Worm (Caenorhabditis elegans) whole organism, L4 larva: ENCODE results near the gene T08A11.1.

ENCODE experiments used
- D1046.2 ChIP-seq: fragments of 200-800 bp; sonication (Bioruptor generic); IDR thresholded peaks from 2 replicates; pipeline ENCODE4 v1.3.6; 2022; ENCODE audit warnings: missing genetic modification characterization, missing compliant biosample characterization
- F44E2.7 ChIP-seq: fragments of 200-800 bp; sonication (Bioruptor generic); IDR thresholded peaks from 2 replicates; pipeline ENCODE4 v2.1.2; 2022; ENCODE audit warnings: missing genetic modification characterization, missing compliant biosample characterization
- R02D3.7 ChIP-seq: fragments of 150-350 bp; sonication (generic microtip); optimal IDR thresholded peaks from 3 replicates; lab custom pipeline; 2014; ENCODE audit warnings: missing biosample characterization, missing genetic modification characterization
- T20F7.1 ChIP-seq: fragments of 200-800 bp; sonication (Bioruptor generic); optimal IDR thresholded peaks from 2 replicates; lab custom pipeline; 2018; ENCODE audit warnings: mild to moderate bottlenecking, missing genetic modification characterization, missing compliant biosample characterization
- T26A8.4 ChIP-seq: fragments of 200-800 bp; sonication (Bioruptor generic); IDR thresholded peaks from 2 replicates; pipeline ENCODE4 v1.3.6; 2022; ENCODE audit warnings: missing genetic modification characterization, missing compliant biosample characterization
- Y5F2A.4 ChIP-seq: fragments of 200-800 bp; sonication (Bioruptor generic); optimal IDR thresholded peaks from 2 replicates; lab custom pipeline; 2018; ENCODE audit warnings: mild to moderate bottlenecking, missing genetic modification characterization, missing compliant biosample characterization
- ZK337.2 ChIP-seq: fragments of 200-800 bp; sonication (Bioruptor generic); IDR thresholded peaks from 2 replicates; pipeline ENCODE4 v1.3.6; 2022; ENCODE audit warnings: missing genetic modification reagents, missing genetic modification characterization, missing compliant biosample characterization
- aly-2 ChIP-seq: sonication (generic microtip); optimal IDR thresholded peaks from 2 replicates; lab custom pipeline; 2018; ENCODE audit warnings: missing biosample characterization, missing genetic modification characterization
- ceh-28 ChIP-seq: fragments of 150-350 bp; optimal IDR thresholded peaks from 2 replicates; lab custom pipeline; 2014; ENCODE audit warnings: missing biosample characterization, missing genetic modification reagents, missing genetic modification characterization
- ceh-32 ChIP-seq: sonication (generic microtip); optimal IDR thresholded peaks from 2 replicates; lab custom pipeline; 2016; ENCODE audit warnings: mild to moderate bottlenecking, missing genetic modification characterization, missing compliant biosample characterization; ENCODE audit not compliant: poor library complexity
- ceh-44 ChIP-seq: fragments of 200-800 bp; sonication (Bioruptor generic); IDR thresholded peaks from 2 replicates; pipeline ENCODE4 v1.3.6; 2022; ENCODE audit warnings: missing genetic modification reagents, missing genetic modification characterization, missing compliant biosample characterization
- ces-1 ChIP-seq: fragments of 150-350 bp; sonication (generic microtip); optimal IDR thresholded peaks from 4 replicates; lab custom pipeline; 2014; ENCODE audit warnings: missing biosample characterization, missing genetic modification reagents, missing genetic modification characterization
- ctbp-1 ChIP-seq: fragments of 200-800 bp; sonication (Bioruptor generic); IDR thresholded peaks from 2 replicates; pipeline ENCODE4 v1.3.6; 2022; ENCODE audit warnings: missing genetic modification reagents, missing genetic modification characterization, missing compliant biosample characterization
- daf-8 ChIP-seq: fragments of 200-800 bp; sonication (Bioruptor generic); IDR thresholded peaks from 2 replicates; pipeline ENCODE4 v1.3.6; 2022; ENCODE audit warnings: missing genetic modification characterization, missing compliant biosample characterization
- dmd-6 ChIP-seq: fragments of 200-800 bp; sonication (Bioruptor generic); IDR thresholded peaks from 2 replicates; pipeline ENCODE4 v1.3.6; 2022; ENCODE audit warnings: missing genetic modification reagents, missing genetic modification characterization, missing compliant biosample characterization
- dmd-8 ChIP-seq: fragments of 200-800 bp; sonication (Bioruptor generic); IDR thresholded peaks from 2 replicates; pipeline ENCODE4 v1.3.6; 2022; ENCODE audit warnings: missing genetic modification characterization, missing compliant biosample characterization
- dmd-9 ChIP-seq: fragments of 200-800 bp; sonication (Bioruptor generic); IDR thresholded peaks from 2 replicates; pipeline ENCODE4 v1.3.6; 2022; ENCODE audit warnings: missing genetic modification reagents, missing genetic modification characterization, missing compliant biosample characterization
- dpl-1 ChIP-seq: fragments of 150-350 bp; optimal IDR thresholded peaks from 2 replicates; lab custom pipeline; 2014; ENCODE audit warnings: missing biosample characterization, missing genetic modification reagents, missing genetic modification characterization
- fkh-10 ChIP-seq: fragments of 150-350 bp; optimal IDR thresholded peaks from 2 replicates; lab custom pipeline; 2014; ENCODE audit warnings: missing biosample characterization, missing genetic modification reagents, missing genetic modification characterization
- gei-8 ChIP-seq: fragments of 200-800 bp; sonication (Bioruptor generic); optimal IDR thresholded peaks from 2 replicates; lab custom pipeline; 2018; ENCODE audit warnings: mild to moderate bottlenecking, missing genetic modification characterization, missing compliant biosample characterization
- hif-1 ChIP-seq, 2 experiments: sonication (generic microtip); optimal IDR thresholded peaks; 2 replicates each; lab custom pipeline; 2016 to 2017; ENCODE audit warnings: missing compliant biosample characterization in 2 of 2, missing genetic modification characterization in 2 of 2, missing genetic modification reagents in 2 of 2, missing genotype in 2 of 2, mild to moderate bottlenecking in 1 of 2
- hmg-1.1 ChIP-seq: fragments of 200-800 bp; sonication (Bioruptor generic); IDR thresholded peaks from 2 replicates; pipeline ENCODE4 v1.3.6; 2022; ENCODE audit warnings: missing genetic modification reagents, missing genetic modification characterization, missing compliant biosample characterization
- jun-1 ChIP-seq: fragments of 150-350 bp; optimal IDR thresholded peaks from 2 replicates; lab custom pipeline; 2014; ENCODE audit warnings: missing biosample characterization, missing genetic modification reagents, missing genetic modification characterization
- lin-1 ChIP-seq: fragments of 200-800 bp; sonication (Bioruptor generic); IDR thresholded peaks from 2 replicates; pipeline ENCODE4 v1.3.6; 2022; ENCODE audit warnings: missing genetic modification reagents, missing genetic modification characterization, missing compliant biosample characterization
- lin-15B ChIP-seq: fragments of 150-350 bp; sonication (generic microtip); optimal IDR thresholded peaks from 3 replicates; lab custom pipeline; 2014; ENCODE audit warnings: missing biosample characterization, missing genetic modification characterization
- lin-29 ChIP-seq: fragments of 200-800 bp; sonication (Bioruptor generic); IDR thresholded peaks from 2 replicates; pipeline ENCODE4 v1.3.6; 2022; ENCODE audit warnings: missing genetic modification reagents, missing genetic modification characterization, missing compliant biosample characterization
- lsy-2 ChIP-seq, 2 experiments: fragments of 150-350 bp in 1 of 2; sonication (generic microtip) in 1 of 2; optimal IDR thresholded peaks; 2 replicates each; lab custom pipeline; 2014 to 2017; ENCODE audit warnings: missing biosample characterization in 2 of 2, missing genetic modification characterization in 2 of 2
- madf-5 ChIP-seq, 2 experiments: fragments of 200-800 bp; sonication (Bioruptor generic); IDR thresholded peaks; 2 replicates each; pipeline ENCODE4 v1.3.6; 2022; ENCODE audit warnings: missing compliant biosample characterization in 2 of 2, missing genetic modification characterization in 2 of 2
- mxl-2 ChIP-seq: fragments of 200-800 bp; sonication (Bioruptor generic); conservative IDR thresholded peaks from 2 replicates; pipeline ENCODE4 v1.3.6; 2022; ENCODE audit warnings: missing genetic modification reagents, missing genetic modification characterization, missing compliant biosample characterization
- mxl-3 ChIP-seq: fragments of 200-800 bp; sonication (Bioruptor generic); optimal IDR thresholded peaks from 2 replicates; lab custom pipeline; 2018; ENCODE audit warnings: mild to moderate bottlenecking, missing genetic modification characterization, missing compliant biosample characterization
- nhr-102 ChIP-seq: sonication (generic microtip); optimal IDR thresholded peaks from 2 replicates; lab custom pipeline; 2016; ENCODE audit warnings: mild to moderate bottlenecking, missing genetic modification characterization, moderate library complexity, missing compliant biosample characterization
- nhr-111 ChIP-seq: fragments of 200-800 bp; sonication (Bioruptor generic); optimal IDR thresholded peaks from 2 replicates; lab custom pipeline; 2018; ENCODE audit warnings: mild to moderate bottlenecking, missing genetic modification characterization, missing compliant biosample characterization
- nhr-237 ChIP-seq: sonication (generic microtip); optimal IDR thresholded peaks from 2 replicates; lab custom pipeline; 2017; ENCODE audit warnings: missing biosample characterization, missing genetic modification characterization
- nhr-28 ChIP-seq: fragments of 150-350 bp; optimal IDR thresholded peaks from 2 replicates; lab custom pipeline; 2014; ENCODE audit warnings: missing biosample characterization, missing genetic modification characterization
- nhr-6 ChIP-seq: fragments of 150-350 bp; optimal IDR thresholded peaks from 2 replicates; lab custom pipeline; 2014; ENCODE audit warnings: missing biosample characterization, missing genetic modification characterization
- nhr-77 ChIP-seq: fragments of 150-350 bp; optimal IDR thresholded peaks from 2 replicates; lab custom pipeline; 2014; ENCODE audit warnings: missing biosample characterization, missing genetic modification characterization
- pha-4 ChIP-seq, 2 experiments: fragments of 150-350 bp in 1 of 2; fragments of 200-800 bp in 1 of 2; sonication (Bioruptor generic) in 1 of 2; IDR thresholded peaks in 1 of 2; optimal IDR thresholded peaks in 1 of 2; 2 replicates each; pipeline versions ENCODE4 v1.3.6 to Lab custom; 2014 to 2022; ENCODE audit warnings: missing genetic modification characterization in 2 of 2, missing genetic modification reagents in 2 of 2, missing biosample characterization in 1 of 2, missing compliant biosample characterization in 1 of 2
- saeg-2 ChIP-seq: fragments of 200-800 bp; sonication (Bioruptor generic); IDR thresholded peaks from 2 replicates; pipeline ENCODE4 v1.3.6; 2022; ENCODE audit warnings: missing genetic modification reagents, missing genetic modification characterization, missing compliant biosample characterization
- skn-1 ChIP-seq: fragments of 150-350 bp; optimal IDR thresholded peaks from 2 replicates; lab custom pipeline; 2014; ENCODE audit warnings: missing biosample characterization, missing genetic modification characterization
- snpc-4 ChIP-seq: fragments of 150-350 bp; optimal IDR thresholded peaks from 2 replicates; lab custom pipeline; 2014; ENCODE audit warnings: missing biosample characterization, missing genetic modification characterization
- spr-1 ChIP-seq: sonication (generic microtip); optimal IDR thresholded peaks from 2 replicates; lab custom pipeline; 2016; ENCODE audit warnings: mild to moderate bottlenecking, missing genetic modification characterization, missing compliant biosample characterization
- spr-3 ChIP-seq: fragments of 200-800 bp; sonication (Bioruptor generic); optimal IDR thresholded peaks from 2 replicates; lab custom pipeline; 2018; ENCODE audit warnings: mild to moderate bottlenecking, missing genetic modification characterization, missing compliant biosample characterization
- unc-130 ChIP-seq: sonication (generic microtip); optimal IDR thresholded peaks from 2 replicates; lab custom pipeline; 2016; ENCODE audit warnings: missing genetic modification reagents, missing genetic modification characterization, missing compliant biosample characterization
- unc-62 ChIP-seq, 3 experiments: fragments of 150-350 bp in 1 of 3; sonication (generic microtip); optimal IDR thresholded peaks in 2 of 3; peaks in 1 of 3; 1 replicate in 1 of 3; 2 replicates in 2 of 3; lab custom pipeline; 2014 to 2017; ENCODE audit warnings: missing biosample characterization in 3 of 3, missing genetic modification characterization in 3 of 3, missing genetic modification reagents in 3 of 3, missing genotype in 1 of 3
- vab-7 ChIP-seq: fragments of 200-800 bp; sonication (Bioruptor generic); IDR thresholded peaks from 2 replicates; pipeline ENCODE4 v1.3.6; 2022; ENCODE audit warnings: missing genetic modification reagents, missing genetic modification characterization, missing compliant biosample characterization
- zfp-2 ChIP-seq: sonication (generic microtip); optimal IDR thresholded peaks from 2 replicates; lab custom pipeline; 2016; ENCODE audit warnings: mild to moderate bottlenecking, missing genetic modification characterization, missing compliant biosample characterization
- zfp-3 ChIP-seq: fragments of 200-800 bp; sonication (Bioruptor generic); conservative IDR thresholded peaks from 2 replicates; pipeline ENCODE4 v1.3.6; 2022; ENCODE audit warnings: missing genetic modification reagents, missing genetic modification characterization, missing compliant biosample characterization
- zip-11 ChIP-seq: fragments of 200-800 bp; sonication (Bioruptor generic); IDR thresholded peaks from 2 replicates; pipeline ENCODE4 v1.3.6; 2022; ENCODE audit warnings: missing genetic modification characterization, missing compliant biosample characterization
- ztf-11 ChIP-seq: fragments of 150-350 bp; optimal IDR thresholded peaks from 2 replicates; lab custom pipeline; 2014; ENCODE audit warnings: missing biosample characterization, missing genetic modification characterization

The T08A11.1 gene

DNA sequence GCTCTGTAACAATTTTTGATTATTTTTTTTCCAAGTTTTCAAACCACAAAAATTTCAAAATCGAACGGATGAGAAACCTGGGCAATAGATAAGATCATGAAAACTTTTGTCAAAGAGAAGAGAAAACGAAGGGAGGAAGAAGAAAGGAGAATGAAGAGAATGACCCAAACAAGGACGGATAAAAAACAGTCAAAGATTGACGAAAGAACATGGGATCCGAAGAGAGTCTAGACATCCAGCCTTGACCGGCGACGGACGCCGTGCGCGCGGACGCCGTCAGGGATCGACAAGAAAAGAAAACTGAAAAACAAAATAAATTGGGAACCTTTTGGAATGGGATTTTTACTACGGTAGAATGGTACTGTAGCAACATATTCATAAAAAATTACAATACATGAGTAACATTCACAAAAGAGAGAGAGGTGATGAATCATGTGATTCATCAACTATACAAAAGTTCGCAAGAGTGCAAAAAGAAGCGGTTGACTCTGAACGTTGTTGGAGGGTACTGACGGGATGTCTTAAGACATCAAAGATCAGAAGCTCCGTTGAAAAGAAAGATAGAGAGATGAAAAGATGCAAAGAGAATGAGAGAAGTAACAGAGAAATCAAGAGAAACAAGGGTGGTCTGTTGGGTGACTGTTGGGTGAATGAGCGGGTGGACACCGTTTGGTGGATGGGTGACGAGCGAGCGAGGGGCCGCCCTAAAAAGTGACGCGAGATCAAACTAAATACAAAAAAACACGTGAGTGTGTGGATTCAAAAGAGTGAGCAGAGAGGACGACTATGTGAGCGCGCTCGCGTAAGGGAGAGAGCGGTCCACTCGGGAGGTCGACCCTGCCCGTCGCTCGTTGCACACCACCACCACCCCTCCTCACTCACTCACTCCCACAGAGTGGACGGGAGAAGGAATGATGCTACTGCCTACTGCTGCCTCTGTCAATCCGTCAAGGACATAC is 17.5 kb upstream of the T08A11.1 start, which contains the start of gene sup-26 (continued):
- TF ChIP-seq ctbp-1 (GFP tag; lab: Robert Waterston, UW) (no peak), hif-1 (tag; optimal IDR thresholded peaks at IDR 0.05; lab: Kevin White, UChicago) (no peak), ZK337.2 (GFP tag; lab: Robert Waterston, UW) (no peak), gei-8 (GFP tag; lab: Kevin White, UChicago) (no peak), unc-130 (GFP tag; lab: Kevin White, UChicago) (no peak), zip-11 (GFP tag; lab: Robert Waterston, UW) (no peak), ceh-44 (GFP tag; lab: Robert Waterston, UW) (no peak), pha-4 (GFP tag; IDR thresholded peaks at IDR 0.05; lab: Robert Waterston, UW) (no peak), pha-4 (tag; optimal IDR thresholded peaks at IDR 0.05; lab: Kevin White, UChicago) (peak; percentile 32), zfp-2 (tag; lab: Kevin White, UChicago) (no peak), unc-62 (GFP tag; optimal IDR thresholded peaks at IDR 0.05 in 1 of 2; lab: Kevin White, UChicago) (peak in 1 of 2 experiments; percentile 57), unc-62 (tag; optimal IDR thresholded peaks at IDR 0.05; lab: Kevin White, UChicago) (no peak), madf-5 (GFP tag; IDR thresholded peaks at IDR 0.05; lab: Robert Waterston, UW) (no peak), hmg-1.1 (GFP tag; lab: Robert Waterston, UW) (no peak; the same call in none of the 2 replicates), nhr-28 (tag; lab: Kevin White, UChicago) (peak; percentile 11), ztf-11 (tag; lab: Kevin White, UChicago) (no peak), dmd-9 (no peak), nhr-6 (tag; lab: Kevin White, UChicago) (peak; percentile 90), daf-8 (GFP tag; lab: Robert Waterston, UW) (no peak), mxl-3 (no peak), dmd-6 (no peak), ceh-32 (tag; lab: Kevin White, UChicago) (no peak), nhr-77 (tag; lab: Kevin White, UChicago) (no peak), Y5F2A.4 (GFP tag; lab: Kevin White, UChicago) (no peak), F44E2.7 (GFP tag; lab: Robert Waterston, UW) (no peak), fkh-10 (GFP tag; lab: Kevin White, UChicago) (no peak), snpc-4 (tag; lab: Kevin White, UChicago) (no peak), R02D3.7 (tag; lab: Kevin White, UChicago) (no peak), dpl-1 (GFP tag; lab: Kevin White, UChicago) (no peak), lin-15B (tag; lab: Kevin White, UChicago) (no peak), zfp-3 (GFP tag; lab: Robert Waterston, UW) (no peak), mxl-2 (no peak), dmd-8 (no peak), nhr-102 (tag; lab: Kevin White, UChicago) (no peak), skn-1 (tag; lab: Kevin White, UChicago) (no peak), aly-2 (tag; lab: Kevin White, UChicago) (no peak), saeg-2 (GFP tag; lab: Robert Waterston, UW) (no peak), spr-3 (GFP tag; lab: Kevin White, UChicago) (no peak), spr-1 (tag; lab: Kevin White, UChicago) (no peak), D1046.2 (GFP tag; lab: Robert Waterston, UW) (no peak), vab-7 (GFP tag; lab: Robert Waterston, UW) (no peak), jun-1 (no peak), nhr-111 (GFP tag; lab: Kevin White, UChicago) (no peak), lin-29 (no peak), lin-1 (GFP tag; lab: Robert Waterston, UW) (no peak), ceh-28 (tag; lab: Kevin White, UChicago) (no peak), T26A8.4 (GFP tag; lab: Robert Waterston, UW) (no peak), nhr-237 (tag; lab: Kevin White, UChicago) (no peak), T20F7.1 (GFP tag; lab: Kevin White, UChicago) (no peak), ces-1 (no peak), lsy-2 (tag; optimal IDR thresholded peaks at IDR 0.05; lab: Kevin White, UChicago) (peak in 1 of 2 experiments; percentile 61)
